Fruit fly (Drosophila melanogaster) whole organism, prepupa: ENCODE data around the gene obst-E.

Source experiments
- CG10631 ChIP-seq: fragments of 200-800 bp; sonication (Bioruptor generic); optimal IDR thresholded peaks from 2 replicates; lab custom pipeline; 2016; ENCODE audit warnings: missing biosample characterization, missing genetic modification characterization
- CG10669 ChIP-seq: fragments of 200-800 bp; sonication (Bioruptor generic); optimal IDR thresholded peaks from 3 replicates; lab custom pipeline; 2018; ENCODE audit warnings: missing biosample characterization, mild to moderate bottlenecking, missing genetic modification characterization, moderate library complexity
- CG11762 ChIP-seq: fragments of 200-800 bp; sonication (Bioruptor generic); optimal IDR thresholded peaks from 3 replicates; lab custom pipeline; 2016; ENCODE audit warnings: missing biosample characterization, missing genetic modification characterization; ENCODE audit not compliant: insufficient read depth
- CG11902 ChIP-seq: fragments of 200-800 bp; sonication (Bioruptor generic); optimal IDR thresholded peaks from 3 replicates; lab custom pipeline; 2016; ENCODE audit warnings: missing biosample characterization, missing genetic modification characterization
- CG15336 ChIP-seq: fragments of 200-800 bp; sonication (Bioruptor generic); IDR thresholded peaks from 2 replicates; pipeline ENCODE4 v1.3.6; 2022; ENCODE audit warnings: missing biosample characterization, missing genetic modification characterization
- CG3032 ChIP-seq: fragments of 200-800 bp; optimal IDR thresholded peaks from 2 replicates; lab custom pipeline; 2019; ENCODE audit warnings: missing biosample characterization, mild to moderate bottlenecking, missing genetic modification characterization, moderate library complexity
- CG31627 ChIP-seq: fragments of 200-800 bp; sonication (Bioruptor generic); optimal IDR thresholded peaks from 3 replicates; lab custom pipeline; 2016; ENCODE audit warnings: missing biosample characterization, missing genetic modification characterization
- CG32006 ChIP-seq: fragments of 200-800 bp; sonication (Bioruptor generic); optimal IDR thresholded peaks from 3 replicates; lab custom pipeline; 2017; ENCODE audit warnings: missing biosample characterization, mild to moderate bottlenecking, missing genetic modification characterization
- CG3919 ChIP-seq: fragments of 200-800 bp; sonication (Bioruptor generic); optimal IDR thresholded peaks from 3 replicates; lab custom pipeline; 2016; ENCODE audit warnings: missing biosample characterization, missing genetic modification characterization
- CG6163 ChIP-seq: fragments of 200-800 bp; sonication (Bioruptor generic); IDR thresholded peaks from 3 replicates; pipeline ENCODE4 v1.3.6; 2022; ENCODE audit warnings: missing biosample characterization, missing genetic modification characterization
- CG6276 ChIP-seq: fragments of 200-800 bp; sonication (Bioruptor generic); optimal IDR thresholded peaks from 2 replicates; lab custom pipeline; 2017; ENCODE audit warnings: missing biosample characterization, mild to moderate bottlenecking, missing genetic modification characterization
- CG6808 ChIP-seq: fragments of 200-800 bp; sonication (Bioruptor generic); optimal IDR thresholded peaks from 3 replicates; lab custom pipeline; 2017; ENCODE audit warnings: missing biosample characterization, missing genetic modification characterization, mild to moderate bottlenecking, moderate library complexity, missing genetic modification reagents
- CG6854 ChIP-seq: fragments of 200-800 bp; sonication (Bioruptor generic); optimal IDR thresholded peaks from 2 replicates; lab custom pipeline; 2017; ENCODE audit warnings: missing biosample characterization, mild to moderate bottlenecking, missing genetic modification characterization
- CG8119 ChIP-seq: fragments of 200-800 bp; sonication (Bioruptor generic); IDR thresholded peaks from 3 replicates; pipeline ENCODE4 v1.3.6; 2022; ENCODE audit warnings: missing biosample characterization, missing genetic modification characterization
- CG8319 ChIP-seq: fragments of 200-800 bp; sonication (Bioruptor generic); optimal IDR thresholded peaks from 3 replicates; lab custom pipeline; 2016; ENCODE audit warnings: missing biosample characterization, missing genetic modification characterization
- CG9139 ChIP-seq: fragments of 200-800 bp; sonication (Bioruptor generic); optimal IDR thresholded peaks from 3 replicates; lab custom pipeline; 2017; ENCODE audit warnings: missing biosample characterization, mild to moderate bottlenecking, missing genetic modification characterization
- Eip75B ChIP-seq: fragments of 200-800 bp; sonication (Bioruptor generic); optimal IDR thresholded peaks from 3 replicates; lab custom pipeline; 2016; ENCODE audit warnings: missing biosample characterization, missing genetic modification characterization
- Eip78C ChIP-seq: fragments of 200-800 bp; sonication (Bioruptor generic); peaks from one replicate; lab custom pipeline; 2016; ENCODE audit warnings: missing biosample characterization, missing genetic modification characterization
- Eip93F ChIP-seq: fragments of 200-800 bp; sonication (Bioruptor generic); optimal IDR thresholded peaks from 2 replicates; lab custom pipeline; 2016; ENCODE audit warnings: missing biosample characterization, mild to moderate bottlenecking, missing genetic modification characterization
- Ets21C ChIP-seq: fragments of 200-800 bp; sonication (Bioruptor generic); optimal IDR thresholded peaks from 3 replicates; lab custom pipeline; 2016; ENCODE audit warnings: missing biosample characterization, missing genetic modification characterization
- Ets96B ChIP-seq: fragments of 200-800 bp; optimal IDR thresholded peaks from 2 replicates; lab custom pipeline; 2019; ENCODE audit warnings: missing biosample characterization, mild to moderate bottlenecking, missing genetic modification characterization, moderate library complexity
- Hr38 ChIP-seq: sonication (Bioruptor generic); optimal IDR thresholded peaks from 2 replicates; lab custom pipeline; 2016; ENCODE audit warnings: missing biosample characterization, missing genetic modification characterization
- Hr39 ChIP-seq: fragments of 200-800 bp; sonication (Bioruptor generic); optimal IDR thresholded peaks from 2 replicates; lab custom pipeline; 2016; ENCODE audit warnings: missing biosample characterization, missing genetic modification characterization
- Hr4 ChIP-seq: fragments of 200-800 bp; sonication (Bioruptor generic); optimal IDR thresholded peaks from 3 replicates; lab custom pipeline; 2016; ENCODE audit warnings: missing biosample characterization, missing genetic modification characterization
- Met ChIP-seq: fragments of 200-800 bp; sonication (Bioruptor generic); optimal IDR thresholded peaks from 3 replicates; lab custom pipeline; 2016; ENCODE audit warnings: missing biosample characterization, missing genetic modification characterization
- Smox ChIP-seq: fragments of 200-800 bp; sonication (Bioruptor generic); optimal IDR thresholded peaks from 3 replicates; lab custom pipeline; 2016; ENCODE audit warnings: missing biosample characterization, missing genetic modification characterization
- Sox102F ChIP-seq: fragments of 200-800 bp; sonication (Bioruptor generic); optimal IDR thresholded peaks from 2 replicates; lab custom pipeline; 2016; ENCODE audit warnings: missing biosample characterization, mild to moderate bottlenecking, missing genetic modification characterization
- Sox14 ChIP-seq: fragments of 200-800 bp; sonication (Bioruptor generic); optimal IDR thresholded peaks from 3 replicates; lab custom pipeline; 2016; ENCODE audit warnings: missing biosample characterization, missing genetic modification characterization
- Sox15 ChIP-seq: fragments of 200-800 bp; sonication (Bioruptor generic); optimal IDR thresholded peaks from 3 replicates; lab custom pipeline; 2016; ENCODE audit warnings: missing biosample characterization, missing genetic modification characterization
- achi ChIP-seq: fragments of 200-800 bp; sonication (Bioruptor generic); optimal IDR thresholded peaks from 3 replicates; lab custom pipeline; 2016; ENCODE audit warnings: missing biosample characterization, missing genetic modification characterization
- acj6 ChIP-seq: fragments of 200-800 bp; sonication (Bioruptor generic); optimal IDR thresholded peaks from 3 replicates; lab custom pipeline; 2016; ENCODE audit warnings: missing biosample characterization, missing genetic modification characterization
- cyc ChIP-seq: fragments of 200-800 bp; sonication (Bioruptor generic); optimal IDR thresholded peaks from 3 replicates; lab custom pipeline; 2016; ENCODE audit warnings: missing biosample characterization, missing genetic modification characterization
- dsx ChIP-seq: fragments of 200-800 bp; optimal IDR thresholded peaks from 3 replicates; lab custom pipeline; 2019; ENCODE audit warnings: missing biosample characterization, mild to moderate bottlenecking, missing genetic modification characterization, moderate library complexity; ENCODE audit not compliant: poor library complexity, severe bottlenecking
- eg ChIP-seq: fragments of 200-800 bp; sonication (Bioruptor generic); IDR thresholded peaks from 3 replicates; pipeline ENCODE4 v1.3.6; 2022; ENCODE audit warnings: missing biosample characterization, missing genetic modification characterization
- esn ChIP-seq: fragments of 200-800 bp; sonication (Bioruptor generic); optimal IDR thresholded peaks from 2 replicates; lab custom pipeline; 2016; ENCODE audit warnings: missing biosample characterization, mild to moderate bottlenecking, missing genetic modification characterization, moderate library complexity
- fd59A ChIP-seq: fragments of 200-800 bp; sonication (Bioruptor generic); optimal IDR thresholded peaks from 2 replicates; lab custom pipeline; 2017; ENCODE audit warnings: missing biosample characterization, mild to moderate bottlenecking, missing genetic modification characterization, missing genetic modification reagents
- fd85E ChIP-seq: fragments of 200-800 bp; sonication (Bioruptor generic); optimal IDR thresholded peaks from 3 replicates; lab custom pipeline; 2016; ENCODE audit warnings: missing biosample characterization, missing genetic modification characterization
- fkh ChIP-seq: fragments of 200-800 bp; sonication (Bioruptor generic); optimal IDR thresholded peaks from 3 replicates; lab custom pipeline; 2017; ENCODE audit warnings: missing biosample characterization, mild to moderate bottlenecking, missing genetic modification characterization, moderate library complexity
- lz ChIP-seq: fragments of 200-800 bp; sonication (Bioruptor generic); optimal IDR thresholded peaks from 3 replicates; lab custom pipeline; 2016; ENCODE audit warnings: missing biosample characterization, missing genetic modification characterization
- pdm3 ChIP-seq: fragments of 200-800 bp; sonication (Bioruptor generic); optimal IDR thresholded peaks from 3 replicates; lab custom pipeline; 2016; ENCODE audit warnings: missing biosample characterization, missing genetic modification characterization
- salr ChIP-seq, 2 experiments: fragments of 200-800 bp; sonication (Bioruptor generic); optimal IDR thresholded peaks; 3 replicates each; lab custom pipeline; 2016 to 2018; ENCODE audit warnings: missing biosample characterization in 2 of 2, missing genetic modification characterization in 2 of 2, mild to moderate bottlenecking in 1 of 2
- spab ChIP-seq: fragments of 200-800 bp; sonication (Bioruptor generic); optimal IDR thresholded peaks from 2 replicates; lab custom pipeline; 2017; ENCODE audit warnings: missing biosample characterization, mild to moderate bottlenecking, missing genetic modification characterization, missing genetic modification reagents
- svp ChIP-seq: fragments of 200-800 bp; sonication (Bioruptor generic); peaks from one replicate; lab custom pipeline; 2016; ENCODE audit warnings: missing biosample characterization, missing genetic modification characterization
- topi ChIP-seq: fragments of 200-800 bp; sonication (Bioruptor generic); optimal IDR thresholded peaks from 3 replicates; lab custom pipeline; 2016; ENCODE audit warnings: missing biosample characterization, missing genetic modification characterization
- vri ChIP-seq: fragments of 200-800 bp; sonication (Bioruptor generic); optimal IDR thresholded peaks from 3 replicates; lab custom pipeline; 2016; ENCODE audit warnings: missing biosample characterization, mild to moderate bottlenecking, missing genetic modification characterization

The obst-E gene

DNA sequence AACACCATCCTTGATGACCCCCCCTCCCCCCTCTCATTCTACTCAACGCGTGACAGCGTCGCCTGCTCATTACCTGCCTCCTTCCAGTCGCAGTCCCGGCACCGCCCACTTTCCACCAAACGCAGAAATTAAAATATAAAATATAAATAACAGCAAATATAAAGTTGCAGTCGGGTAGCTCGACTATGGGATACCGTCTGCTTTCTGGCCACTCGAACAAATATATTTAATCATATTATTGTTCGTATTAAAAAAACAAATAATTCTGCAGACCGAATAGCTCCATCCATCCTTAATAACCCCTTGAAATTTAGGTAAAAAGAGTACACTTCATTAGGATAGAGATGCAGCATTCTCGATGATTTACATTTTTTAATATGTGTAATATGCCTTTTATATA is 17.8 kb downstream of the obst-E start (continued):
- no peak for TF ChIP-seq Sox15 (GFP tag; lab: Kevin White, UChicago)
- no peak for TF ChIP-seq eg
- no peak for TF ChIP-seq fd85E
- TF ChIP-seq fkh, result no peak
- peak; percentile 6 for TF ChIP-seq Ets96B
- no peak for TF ChIP-seq Eip75B (GFP tag; lab: Kevin White, UChicago)
- TF ChIP-seq CG10631 (GFP tag; lab: Kevin White, UChicago), result no peak
- TF ChIP-seq Sox102F (GFP tag; lab: Kevin White, UChicago), result no peak
- TF ChIP-seq topi (GFP tag; lab: Kevin White, UChicago), result no peak
- peak; percentile 2 for TF ChIP-seq CG3919 (GFP tag; lab: Kevin White, UChicago)

DNA sequence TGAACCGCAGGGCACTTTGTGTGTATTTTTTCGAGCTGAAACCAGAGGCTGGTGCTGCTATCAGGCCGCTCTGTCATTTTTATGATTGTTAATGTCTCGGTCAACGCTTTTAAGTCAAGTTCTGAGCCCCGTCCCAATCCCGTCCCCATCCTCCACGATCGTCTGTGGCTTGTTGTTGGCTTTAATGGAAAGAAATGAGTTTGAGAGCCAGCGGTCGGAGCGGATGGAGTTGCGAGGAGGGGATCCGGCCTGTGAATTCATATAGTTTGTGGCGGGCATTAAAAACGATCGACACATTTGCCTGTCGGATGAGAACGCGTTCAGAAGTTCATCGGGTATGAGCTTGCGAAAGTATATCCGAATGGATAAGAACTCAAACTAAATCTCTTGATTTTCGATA is 20.1 kb downstream of the obst-E start, which contains the start of gene CG11029:
Gene CG11029 (plus strand): TSS at position 301 of the 400 bp plus-strand sequence.
- no peak for TF ChIP-seq CG11902 (GFP tag; lab: Kevin White, UChicago)
- no peak for TF ChIP-seq CG8319 (GFP tag; lab: Kevin White, UChicago)
- TF ChIP-seq fd85E, result no peak

DNA sequence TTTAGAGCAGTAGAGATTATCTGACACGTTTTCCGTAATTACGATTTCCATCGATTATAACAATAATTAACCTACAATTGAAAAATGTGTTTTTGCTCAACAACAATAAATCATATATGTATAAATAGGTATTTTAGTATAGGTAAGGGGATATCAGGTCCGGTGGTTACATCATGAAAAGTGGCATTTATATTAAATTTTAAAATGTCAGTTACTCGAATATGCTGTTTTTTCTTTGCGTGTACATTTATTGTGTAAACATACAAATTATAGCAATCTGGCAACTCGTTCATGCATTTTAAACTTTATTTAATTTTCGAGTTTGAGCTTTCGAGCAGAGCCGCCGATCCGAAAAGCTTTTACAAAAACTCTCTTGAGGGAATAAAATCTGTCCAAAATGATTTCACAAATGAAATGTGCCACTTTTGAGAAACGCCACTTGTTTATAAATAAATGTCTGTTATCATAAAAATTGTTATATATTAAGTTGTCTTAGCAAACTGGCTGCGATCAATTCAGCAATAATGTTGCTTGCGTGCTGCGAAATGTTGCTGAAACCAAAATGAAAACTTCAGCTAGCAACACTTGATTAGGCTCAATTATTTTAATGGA is 22.3 kb downstream of the obst-E start:
- peak; percentile 5 for TF ChIP-seq acj6 (GFP tag; lab: Kevin White, UChicago)
- peak; percentile 13 for TF ChIP-seq CG3032 (tag; lab: Kevin White, UChicago)
- TF ChIP-seq Hr4 (GFP tag; lab: Kevin White, UChicago), result peak; percentile 65
- no peak for TF ChIP-seq dsx (GFP tag; lab: Kevin White, UChicago)
- TF ChIP-seq CG11762, result no peak
- TF ChIP-seq Eip78C, result peak; percentile 88
- TF ChIP-seq CG6808 (GFP tag; lab: Kevin White, UChicago), result no peak
- TF ChIP-seq fd85E, result no peak
- peak; percentile 40 for TF ChIP-seq CG6276 (GFP tag; lab: Kevin White, UChicago)
- TF ChIP-seq Met (GFP tag; lab: Kevin White, UChicago), result peak; percentile 28
- peak; percentile 8 for TF ChIP-seq cyc (GFP tag; lab: Kevin White, UChicago)
- TF ChIP-seq fd59A (GFP tag; lab: Kevin White, UChicago), result no peak
- TF ChIP-seq vri (GFP tag; lab: Kevin White, UChicago), result no peak
- peak; percentile 32 for TF ChIP-seq Eip75B (GFP tag; lab: Kevin White, UChicago)
- no peak for TF ChIP-seq Hr38 (GFP tag; lab: Kevin White, UChicago)
- TF ChIP-seq Ets21C, result no peak
- TF ChIP-seq CG31627, result peak; percentile 30
- TF ChIP-seq CG9139 (GFP tag; lab: Kevin White, UChicago), result no peak
- peak; percentile 18 for TF ChIP-seq Sox102F (GFP tag; lab: Kevin White, UChicago)
- peak; percentile 56 for TF ChIP-seq CG3919 (GFP tag; lab: Kevin White, UChicago)
- TF ChIP-seq CG6163, result peak; percentile 74
- TF ChIP-seq lz (GFP tag; lab: Kevin White, UChicago), result peak; percentile 49
- peak; percentile 56 for TF ChIP-seq pdm3 (GFP tag; lab: Kevin White, UChicago)
- TF ChIP-seq esn (GFP tag; lab: Kevin White, UChicago), result peak; percentile 49
- peak; percentile 40 for TF ChIP-seq Smox (GFP tag; lab: Kevin White, UChicago)
- TF ChIP-seq achi (GFP tag; lab: Kevin White, UChicago), result peak; percentile 28
- TF ChIP-seq fkh, result no peak
- TF ChIP-seq Hr39, result peak; percentile 27
- no peak for TF ChIP-seq spab (GFP tag; lab: Kevin White, UChicago)
- TF ChIP-seq CG11902 (GFP tag; lab: Kevin White, UChicago), result peak; percentile 8
- TF ChIP-seq eg, result peak; percentile 57; the same call in 2 of the 3 replicates
- TF ChIP-seq CG8319 (GFP tag; lab: Kevin White, UChicago), result no peak
- peak; percentile 12 for TF ChIP-seq Sox15 (GFP tag; lab: Kevin White, UChicago)
- TF ChIP-seq Eip93F, result no peak
- peak; percentile 28 for TF ChIP-seq Ets96B
- peak; percentile 22 for TF ChIP-seq CG10631 (GFP tag; lab: Kevin White, UChicago)
- TF ChIP-seq CG6854 (GFP tag; lab: Kevin White, UChicago), result no peak
- TF ChIP-seq svp (GFP tag; lab: Kevin White, UChicago), result peak; percentile 26
- peak; percentile 51 for TF ChIP-seq topi (GFP tag; lab: Kevin White, UChicago)
- peak; percentile 9 for TF ChIP-seq CG10669
- peak; percentile 52 for TF ChIP-seq CG15336 (GFP tag; lab: Robert Waterston, UW)
- peak; percentile 52 for TF ChIP-seq CG32006 (GFP tag; lab: Kevin White, UChicago)
- TF ChIP-seq CG8119, result 0 out of 3 replicates have a peak, but pooled peaks have one; percentile 40
- TF ChIP-seq Sox14, result peak; percentile 3
- no peak for TF ChIP-seq salr (GFP tag; optimal IDR thresholded peaks at IDR 0.05; lab: Kevin White, UChicago)
